Fruit fly (Drosophila melanogaster) whole organism, pupa: ENCODE measurements around the gene Smvt.

Source experiments
- CG14655 ChIP-seq: fragments of 200-800 bp; sonication (Bioruptor generic); optimal IDR thresholded peaks from 3 replicates; lab custom pipeline; 2017; ENCODE audit warnings: mild to moderate bottlenecking, missing biosample characterization, missing genetic modification reagents, missing genetic modification characterization
- rn ChIP-seq: fragments of 200-800 bp; sonication (Bioruptor generic); IDR thresholded peaks from 2 replicates; pipeline ENCODE4 v1.3.6; 2022; ENCODE audit warnings: missing biosample characterization, missing genetic modification characterization

DNA sequence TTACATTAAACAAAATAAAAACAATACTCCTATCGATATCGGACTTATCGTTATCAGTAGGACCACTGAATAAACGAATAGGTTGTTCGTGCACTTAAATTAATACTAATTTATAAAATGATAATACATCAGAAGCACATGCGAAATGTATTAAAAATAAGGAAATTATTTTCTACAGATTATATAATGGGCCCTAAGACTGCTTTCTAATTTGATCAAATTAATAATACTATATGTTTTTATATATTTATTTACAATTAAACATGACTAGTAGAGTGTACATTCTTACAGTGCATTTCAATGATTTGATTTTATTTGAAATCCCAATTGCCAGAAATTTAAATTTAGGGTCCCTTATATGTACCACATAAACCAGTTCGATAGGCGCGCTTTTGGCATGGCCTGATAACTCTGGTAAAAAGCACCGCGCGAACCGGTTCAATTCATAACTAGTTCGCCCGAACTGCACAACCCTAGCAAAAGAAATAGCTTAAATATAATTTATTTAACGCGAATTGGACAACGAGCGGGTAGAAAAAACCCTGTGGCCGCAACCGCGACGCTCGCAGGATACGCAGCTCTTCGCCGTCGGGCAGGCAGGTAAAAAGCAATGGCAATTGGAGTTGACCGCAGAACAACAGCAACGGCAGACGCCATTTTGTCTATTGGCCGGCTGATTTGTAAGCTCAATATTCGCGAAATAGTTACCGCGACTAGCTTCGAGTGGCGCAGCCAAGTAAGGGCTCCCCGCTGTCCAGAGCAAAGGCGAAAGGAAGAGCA, 15.4 kb upstream of the Smvt start, which contains the start of the genes CG2126 and faf:
- TF ChIP-seq CG14655 (GFP tag; lab: Kevin White, UChicago) (no peak), rn (GFP tag; lab: Robert Waterston, UW) (peak; percentile 22; the same call in 1 of the 2 replicates)
